Fruit fly (Drosophila melanogaster): ENCODE measurements around the gene CG31626.
A peak's percentile ranks its signal among the peaks of the same experiment; 100 is the strongest.

CG31626 gene

DNA sequence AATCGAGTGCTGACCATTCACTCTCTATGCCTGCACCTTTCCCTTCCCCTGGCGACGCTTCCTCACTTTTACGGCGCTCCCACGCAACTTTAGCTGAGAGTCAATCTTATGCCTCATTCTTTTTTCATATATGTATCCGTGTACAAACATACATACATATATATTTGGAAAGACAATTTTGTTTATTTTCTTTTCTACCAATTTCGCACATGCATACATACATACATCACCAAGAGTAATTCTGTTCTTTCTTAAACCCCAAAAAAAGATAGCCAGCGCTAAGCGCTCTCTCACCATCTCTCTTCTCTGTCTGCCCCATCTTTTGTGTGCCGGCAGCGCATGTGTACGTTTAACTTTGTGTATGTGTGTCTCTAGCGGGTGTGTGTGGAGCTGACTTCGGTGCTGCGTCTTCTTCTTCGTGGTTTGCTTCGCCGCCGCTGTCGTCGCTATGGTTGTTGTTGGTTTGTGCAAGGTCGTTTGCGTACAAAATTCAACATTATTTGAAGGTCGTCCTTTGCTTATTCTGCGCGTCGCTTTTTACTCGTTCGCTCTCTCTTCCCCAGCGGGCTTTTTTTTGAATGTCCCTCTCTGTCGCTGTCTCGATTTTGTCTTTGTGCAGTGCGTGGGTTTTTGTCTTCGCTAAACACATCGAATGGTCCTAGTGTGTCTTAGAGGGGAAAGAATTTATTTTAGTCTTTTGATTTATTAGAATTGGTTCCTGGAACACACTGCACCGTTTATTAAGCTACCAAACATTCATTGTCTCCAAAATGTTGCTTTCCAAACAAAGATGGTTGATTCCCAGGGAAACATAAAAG lies 14.2 kb upstream of the CG31626 start (continued):
- no peak for TF ChIP-seq dsf (GFP tag; optimal IDR thresholded peaks at IDR 0.05; ENCODE audit: borderline replicate concordance)
- TF ChIP-seq HLH106 (tag; optimal IDR thresholded peaks at IDR 0.05): no peak

- peak; percentile 57 for TF ChIP-seq Dif (GFP tag; optimal IDR thresholded peaks at IDR 0.05; ENCODE audit: partially characterized antibody)
- no peak for TF ChIP-seq fru (GFP tag; optimal IDR thresholded peaks at IDR 0.05)
- peak; percentile 39 for TF ChIP-seq Vsx2 (GFP tag; optimal IDR thresholded peaks at IDR 0.05; ENCODE audit: partially characterized antibody)
Observed at dm6 chr2L:21248877-21249276, 12.3 kb upstream of the CG31626 start.

DNA sequence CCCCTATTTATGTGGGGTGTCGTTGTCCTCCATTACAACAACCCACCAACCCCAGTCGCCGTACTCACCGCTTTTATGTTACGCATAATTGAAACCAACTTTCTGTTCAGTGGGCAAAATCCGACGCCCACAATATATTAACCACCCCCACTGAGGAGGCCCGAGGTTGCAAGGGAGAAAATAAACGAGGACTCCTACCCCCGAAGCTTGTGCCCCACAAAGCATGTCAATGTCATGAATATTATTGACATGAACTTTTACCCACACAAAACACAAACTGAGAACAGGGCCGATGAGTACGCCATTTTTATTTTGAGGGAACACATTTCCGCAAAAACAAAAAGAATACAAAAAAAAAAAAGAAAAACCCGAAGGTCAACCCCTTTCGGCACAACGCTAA lies 11.4 kb upstream of the CG31626 start:
- TF ChIP-seq Myc (optimal IDR thresholded peaks at IDR 0.05): no peak
- no peak for TF ChIP-seq dsf (GFP tag; optimal IDR thresholded peaks at IDR 0.05; ENCODE audit: borderline replicate concordance)
- TF ChIP-seq pan (optimal IDR thresholded peaks at IDR 0.05): no peak
- no peak for TF ChIP-seq Hnf4 (GFP tag; optimal IDR thresholded peaks at IDR 0.05)

- TF ChIP-seq ey (GFP tag; optimal IDR thresholded peaks at IDR 0.05) (no peak), Sp1 (GFP tag; optimal IDR thresholded peaks at IDR 0.05) (no peak), N (GFP tag; optimal IDR thresholded peaks at IDR 0.05) (no peak), CG9705 (GFP tag; optimal IDR thresholded peaks at IDR 0.05) (no peak), Vsx2 (GFP tag; optimal IDR thresholded peaks at IDR 0.05; ENCODE audit: partially characterized antibody) (peak; percentile 2), dsf (GFP tag; optimal IDR thresholded peaks at IDR 0.05; ENCODE audit: borderline replicate concordance) (no peak), dmrt93B (GFP tag; optimal IDR thresholded peaks at IDR 0.05) (no peak)
Observed at dm6 chr2L:21246687-21247086, 10.2 kb upstream of the CG31626 start.

DNA sequence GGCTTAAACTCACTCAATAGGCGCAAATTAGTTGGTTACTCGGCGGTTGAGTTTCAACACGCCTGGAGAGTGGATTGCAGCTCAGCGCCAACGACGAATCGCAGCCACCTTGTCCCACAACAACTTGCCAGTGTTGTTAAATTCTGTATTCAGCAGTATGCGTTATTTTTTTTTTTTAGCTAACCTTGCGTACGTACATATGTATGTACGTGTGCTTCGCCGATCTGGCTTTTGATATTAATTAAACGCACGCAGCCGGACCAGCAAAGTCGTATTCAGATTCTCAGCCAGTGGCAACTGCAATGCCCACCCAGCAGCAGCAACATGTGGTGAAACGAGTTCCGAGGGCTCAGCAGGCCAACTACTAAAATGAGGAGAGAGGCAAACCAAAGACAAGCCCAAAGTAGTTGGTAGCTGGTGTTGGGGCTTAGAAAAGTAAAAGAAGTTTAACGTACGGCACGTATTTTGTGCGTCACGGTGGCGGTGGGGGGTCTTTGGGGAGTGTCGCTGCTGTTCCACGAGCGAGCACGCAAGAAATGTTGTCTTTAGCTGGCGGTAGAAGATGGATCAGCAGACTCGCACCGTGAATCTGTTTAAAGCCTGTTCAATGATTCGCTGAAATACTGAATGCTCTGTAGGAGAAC lies 8.7 kb upstream of the CG31626 start:
- TF ChIP-seq CG32264 (GFP tag; optimal IDR thresholded peaks at IDR 0.05): no peak
- peak; percentile 5 for TF ChIP-seq rgr (GFP tag; optimal IDR thresholded peaks at IDR 0.05)
- peak; percentile 18 for TF ChIP-seq Hnf4 (GFP tag; optimal IDR thresholded peaks at IDR 0.05)
- no peak for TF ChIP-seq Dif (GFP tag; optimal IDR thresholded peaks at IDR 0.05; ENCODE audit: partially characterized antibody)
- no peak for TF ChIP-seq br (GFP tag; optimal IDR thresholded peaks at IDR 0.05)

dm6 chr2L:21243964-21244466 lies 7.5 kb upstream of the CG31626 start:
- TF ChIP-seq brk (GFP tag; optimal IDR thresholded peaks at IDR 0.05) (peak; percentile 70), pan (optimal IDR thresholded peaks at IDR 0.05) (no peak), rgr (GFP tag; optimal IDR thresholded peaks at IDR 0.05) (peak; percentile 4), usp (GFP tag; optimal IDR thresholded peaks at IDR 0.05) (no peak), Myc (optimal IDR thresholded peaks at IDR 0.05) (no peak), dl (GFP tag; optimal IDR thresholded peaks at IDR 0.05; ENCODE audit: insufficient read depth in 1 of 2, partially characterized antibody in 2 of 2) (no peak), tai (GFP tag; optimal IDR thresholded peaks at IDR 0.05) (no peak), br (GFP tag; optimal IDR thresholded peaks at IDR 0.05) (no peak), jim (GFP tag; optimal IDR thresholded peaks at IDR 0.05) (no peak), CrebA (GFP tag; optimal IDR thresholded peaks at IDR 0.05; ENCODE audit: borderline replicate concordance) (no peak), N (GFP tag; optimal IDR thresholded peaks at IDR 0.05) (no peak), Mio (GFP tag; optimal IDR thresholded peaks at IDR 0.05) (no peak), dmrt93B (GFP tag; optimal IDR thresholded peaks at IDR 0.05) (no peak), Sp1 (GFP tag; optimal IDR thresholded peaks at IDR 0.05) (no peak), OdsH (GFP tag; optimal IDR thresholded peaks at IDR 0.05) (no peak), CG32264 (GFP tag; optimal IDR thresholded peaks at IDR 0.05) (no peak), Rel (GFP tag; optimal IDR thresholded peaks at IDR 0.05) (no peak), Rel (tag; optimal IDR thresholded peaks at IDR 0.05) (peak; percentile 71), sv (GFP tag; optimal IDR thresholded peaks at IDR 0.05) (no peak), ey (GFP tag; optimal IDR thresholded peaks at IDR 0.05) (no peak), woc (GFP tag; optimal IDR thresholded peaks at IDR 0.05) (peak; percentile 12), HLH106 (tag; optimal IDR thresholded peaks at IDR 0.05) (no peak), Hr83 (GFP tag; optimal IDR thresholded peaks at IDR 0.05; ENCODE audit: poor library complexity, severe bottlenecking) (peak; percentile 43), dsf (GFP tag; optimal IDR thresholded peaks at IDR 0.05; ENCODE audit: borderline replicate concordance) (no peak), foxo (GFP tag; optimal IDR thresholded peaks at IDR 0.05) (no peak), Dfd (GFP tag; optimal IDR thresholded peaks at IDR 0.05) (no peak), Jra (GFP tag; optimal IDR thresholded peaks at IDR 0.05) (no peak), Vsx2 (GFP tag; optimal IDR thresholded peaks at IDR 0.05; ENCODE audit: partially characterized antibody) (no peak), h (GFP tag; optimal IDR thresholded peaks at IDR 0.05) (no peak), sage (GFP tag; optimal IDR thresholded peaks at IDR 0.05) (peak; percentile 6), Hnf4 (GFP tag; optimal IDR thresholded peaks at IDR 0.05) (no peak), CG9705 (GFP tag; optimal IDR thresholded peaks at IDR 0.05) (no peak), Hr78 (GFP tag; optimal IDR thresholded peaks at IDR 0.05) (no peak), fru (GFP tag; optimal IDR thresholded peaks at IDR 0.05) (peak; percentile 49)

Measured in whole organism, wandering third instar larva.